Worm (Caenorhabditis elegans): ENCODE data around the gene ckc-1.
A peak's percentile ranks its signal among the peaks of the same experiment; 100 is the strongest.

The ckc-1 gene

ce11 chrX:3605727-3606126 lies 29.3 kb downstream of the ckc-1 start, which contains the start of gene C18B2.4 (continued):
- peak; percentile 47 for TF ChIP-seq sma-3 (GFP tag; optimal IDR thresholded peaks at IDR 0.05)
- TF ChIP-seq nhr-21 (tag; optimal IDR thresholded peaks at IDR 0.05) = peak; percentile 25
- TF ChIP-seq nhr-12 (tag; optimal IDR thresholded peaks at IDR 0.05) = no peak
- TF ChIP-seq nhr-129 (tag; optimal IDR thresholded peaks at IDR 0.05) = peak; percentile 86
- TF ChIP-seq elt-1 (tag; optimal IDR thresholded peaks at IDR 0.05) = no peak
- TF ChIP-seq mbf-1 (tag; optimal IDR thresholded peaks at IDR 0.05) = no peak
- TF ChIP-seq fos-1 (tag; optimal IDR thresholded peaks at IDR 0.05) = peak; percentile 99
- TF ChIP-seq peb-1 (tag; optimal IDR thresholded peaks at IDR 0.05) = peak; percentile 20
- TF ChIP-seq lin-39 (tag; optimal IDR thresholded peaks at IDR 0.05) = no peak
- peak; percentile 76 for TF ChIP-seq zag-1 (tag; optimal IDR thresholded peaks at IDR 0.05)
- peak; percentile 62 for TF ChIP-seq F13H6.1 (tag; optimal IDR thresholded peaks at IDR 0.05)
- TF ChIP-seq sem-4 (tag; optimal IDR thresholded peaks at IDR 0.05) = peak; percentile 53
- no peak for TF ChIP-seq ama-1 (optimal IDR thresholded peaks at IDR 0.05)
- TF ChIP-seq unc-55 (GFP tag; optimal IDR thresholded peaks at IDR 0.05) = peak; percentile 86

DNA sequence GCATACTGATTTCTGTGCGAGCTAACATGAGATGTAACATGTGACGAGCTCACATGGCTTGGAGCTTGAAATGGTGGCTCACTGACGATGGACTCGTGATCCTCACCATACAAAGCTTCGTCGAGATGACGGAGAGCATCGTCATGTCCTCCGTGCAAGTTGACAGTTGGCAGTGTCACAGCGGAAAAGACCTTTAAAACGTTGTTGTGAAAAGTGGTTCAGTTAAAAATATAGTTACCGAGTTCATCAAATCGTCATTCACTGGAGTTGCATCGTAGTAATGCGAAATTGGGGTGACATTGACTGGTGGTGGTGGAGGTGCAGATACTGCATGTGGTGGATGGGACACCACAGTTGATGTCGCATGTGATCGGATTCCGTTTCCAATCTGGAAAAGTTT lies 34.0 kb downstream of the ckc-1 start:
- TF ChIP-seq nhr-6 (tag; optimal IDR thresholded peaks at IDR 0.05) (no peak), ama-1 (optimal IDR thresholded peaks at IDR 0.05) (no peak), sem-4 (tag; optimal IDR thresholded peaks at IDR 0.05) (no peak), F13H6.1 (tag; optimal IDR thresholded peaks at IDR 0.05) (no peak), unc-39 (tag; optimal IDR thresholded peaks at IDR 0.05) (no peak), egl-27 (tag; optimal IDR thresholded peaks at IDR 0.05) (no peak), nhr-10 (tag; optimal IDR thresholded peaks at IDR 0.05) (no peak), gmeb-1 (tag; optimal IDR thresholded peaks at IDR 0.05) (no peak), skn-1 (tag; optimal IDR thresholded peaks at IDR 0.05) (no peak), mab-5 (tag; optimal IDR thresholded peaks at IDR 0.05) (no peak)

DNA sequence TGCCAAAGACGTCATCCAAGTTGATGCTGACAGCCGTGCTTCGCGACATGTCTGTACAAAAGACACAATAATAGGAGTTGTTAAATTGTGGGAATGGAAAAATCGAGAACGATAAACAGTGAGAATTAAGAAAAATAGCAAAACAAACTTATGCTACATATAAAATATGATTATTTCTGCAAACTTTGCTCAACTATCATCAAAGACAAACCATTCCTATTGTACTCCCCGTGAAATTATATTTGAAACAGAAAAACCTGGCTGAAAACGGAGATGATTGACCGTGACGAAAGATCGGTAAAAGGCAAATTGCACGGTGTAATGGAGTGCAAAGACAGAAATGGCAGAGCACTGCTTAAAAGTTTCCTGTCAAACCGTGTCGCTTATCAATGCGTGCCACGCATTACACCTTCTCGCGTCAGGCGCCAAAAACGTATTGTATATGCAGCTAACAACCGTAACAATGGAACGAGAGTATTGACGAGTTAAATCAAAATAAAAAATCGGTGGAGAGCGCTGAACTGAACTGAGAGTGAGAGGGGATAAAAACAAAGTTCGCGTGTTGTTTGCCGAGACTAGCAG lies 34.7 kb downstream of the ckc-1 start, which contains the start of gene C18B2.5:
TSS of gene C18B2.5 (minus strand) at position 51 of the 582 bp plus-strand sequence.
- TF ChIP-seq snpc-4 (tag; optimal IDR thresholded peaks at IDR 0.05) (no peak), sma-9 (GFP tag; optimal IDR thresholded peaks at IDR 0.05) (no peak), sma-9 (tag; optimal IDR thresholded peaks at IDR 0.05) (no peak), F13H6.1 (tag; optimal IDR thresholded peaks at IDR 0.05) (no peak), gmeb-1 (tag; optimal IDR thresholded peaks at IDR 0.05) (peak; percentile 30), lin-39 (tag; optimal IDR thresholded peaks at IDR 0.05) (no peak), nhr-23 (tag; optimal IDR thresholded peaks at IDR 0.05) (no peak), crh-2 (tag; optimal IDR thresholded peaks at IDR 0.05) (peak; percentile 77), lin-13 (GFP tag; optimal IDR thresholded peaks at IDR 0.05) (no peak), unc-62 (GFP tag; optimal IDR thresholded peaks at IDR 0.05) (no peak), ztf-11 (tag; optimal IDR thresholded peaks at IDR 0.05) (no peak), C34F6.9 (tag; optimal IDR thresholded peaks at IDR 0.05) (no peak), nhr-11 (tag; optimal IDR thresholded peaks at IDR 0.05) (no peak), sma-3 (GFP tag; optimal IDR thresholded peaks at IDR 0.05) (no peak), mbf-1 (tag; optimal IDR thresholded peaks at IDR 0.05) (no peak), dmd-4 (tag; optimal IDR thresholded peaks at IDR 0.05) (no peak), Y55F3AM.14 (GFP tag; optimal IDR thresholded peaks at IDR 0.05) (no peak), skn-1 (tag; optimal IDR thresholded peaks at IDR 0.05) (no peak), ceh-16 (tag; optimal IDR thresholded peaks at IDR 0.05) (no peak), nhr-10 (tag; optimal IDR thresholded peaks at IDR 0.05) (no peak), fos-1 (tag; optimal IDR thresholded peaks at IDR 0.05) (peak; percentile 83)

DNA sequence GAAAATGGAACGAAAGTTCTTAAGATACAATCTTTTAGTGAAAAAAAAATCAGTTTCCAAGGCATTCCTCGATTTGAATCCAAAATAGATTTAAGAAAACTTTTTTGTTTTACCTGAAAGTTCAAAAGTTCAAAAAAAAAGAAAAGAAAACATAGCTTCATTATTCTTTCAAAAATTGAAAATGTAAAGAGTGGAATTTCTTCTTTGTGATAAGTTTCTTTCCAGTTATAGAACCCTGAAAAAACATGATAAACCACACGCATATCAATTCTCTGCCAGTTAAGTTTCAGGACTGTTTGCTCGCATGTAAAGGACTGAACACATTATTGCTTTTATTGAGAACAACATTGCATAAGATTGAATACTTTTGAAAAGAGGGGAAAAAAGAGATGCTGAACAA lies 35.3 kb downstream of the ckc-1 start:
- TF ChIP-seq alr-1 (tag; optimal IDR thresholded peaks at IDR 0.05) (no peak), fos-1 (tag; optimal IDR thresholded peaks at IDR 0.05) (no peak), ztf-11 (tag; optimal IDR thresholded peaks at IDR 0.05) (no peak), mbf-1 (tag; optimal IDR thresholded peaks at IDR 0.05) (no peak), gmeb-1 (tag; optimal IDR thresholded peaks at IDR 0.05) (no peak), nhr-12 (tag; optimal IDR thresholded peaks at IDR 0.05) (no peak), lin-13 (GFP tag; optimal IDR thresholded peaks at IDR 0.05) (no peak)

ce11 chrX:3613665-3614064 lies 37.3 kb downstream of the ckc-1 start:
- TF ChIP-seq nhr-12 (tag; optimal IDR thresholded peaks at IDR 0.05) (no peak), nhr-23 (tag; optimal IDR thresholded peaks at IDR 0.05) (no peak), sma-3 (GFP tag; optimal IDR thresholded peaks at IDR 0.05) (no peak), crh-2 (tag; optimal IDR thresholded peaks at IDR 0.05) (peak; percentile 61), fos-1 (tag; optimal IDR thresholded peaks at IDR 0.05) (peak; percentile 94)
